Worm (Caenorhabditis elegans) whole organism, mixed stage, embryonic: ENCODE measurements around the gene C03A3.9.

Experiments used
- M03D4.4 ChIP-seq: sonication (generic microtip); optimal IDR thresholded peaks from 2 replicates; lab custom pipeline; 2017; ENCODE audit warnings: mild to moderate bottlenecking, missing genetic modification characterization, missing compliant biosample characterization
- bed-3 ChIP-seq: fragments of 200-800 bp; sonication (Bioruptor generic); optimal IDR thresholded peaks from 3 replicates; lab custom pipeline; 2018; ENCODE audit warnings: mild to moderate bottlenecking, missing genetic modification characterization, moderate library complexity, missing compliant biosample characterization
- blmp-1 ChIP-seq: fragments of 150-350 bp; optimal IDR thresholded peaks from 2 replicates; lab custom pipeline; 2014; ENCODE audit warnings: missing biosample characterization, missing genetic modification characterization
- ceh-39 ChIP-seq: fragments of 150-350 bp; optimal IDR thresholded peaks from 2 replicates; lab custom pipeline; 2014; ENCODE audit warnings: missing biosample characterization, missing genetic modification characterization
- ceh-43 ChIP-seq: fragments of 200-800 bp; sonication (Bioruptor generic); optimal IDR thresholded peaks from 2 replicates; lab custom pipeline; 2018; ENCODE audit warnings: mild to moderate bottlenecking, missing genetic modification characterization, moderate library complexity, missing compliant biosample characterization
- ces-1 ChIP-seq: fragments of 150-350 bp; optimal IDR thresholded peaks from 2 replicates; lab custom pipeline; 2014; ENCODE audit warnings: missing biosample characterization, missing genetic modification reagents, missing genetic modification characterization
- cnd-1 ChIP-seq: fragments of 200-800 bp; sonication (Bioruptor generic); optimal IDR thresholded peaks from 2 replicates; lab custom pipeline; 2018; ENCODE audit warnings: mild to moderate bottlenecking, missing genetic modification characterization, missing compliant biosample characterization
- drap-1 ChIP-seq: fragments of 200-800 bp; sonication (Bioruptor generic); optimal IDR thresholded peaks from 3 replicates; lab custom pipeline; 2018; ENCODE audit warnings: mild to moderate bottlenecking, missing genetic modification characterization, missing compliant biosample characterization
- elt-1 ChIP-seq: sonication (generic microtip); optimal IDR thresholded peaks from 2 replicates; lab custom pipeline; 2017; ENCODE audit warnings: missing genetic modification characterization, mild to moderate bottlenecking, missing compliant biosample characterization, antibody characterized with exemption, moderate library complexity, borderline replicate concordance; ENCODE audit not compliant: insufficient read depth
- elt-3 ChIP-seq: fragments of 150-350 bp; optimal IDR thresholded peaks from 2 replicates; lab custom pipeline; 2014; ENCODE audit warnings: missing biosample characterization, missing genetic modification characterization
- flh-1 ChIP-seq: fragments of 200-800 bp; sonication (Bioruptor generic); optimal IDR thresholded peaks from 2 replicates; lab custom pipeline; 2018; ENCODE audit warnings: mild to moderate bottlenecking, missing genetic modification characterization, moderate library complexity, missing compliant biosample characterization
- hlh-1 ChIP-seq: fragments of 150-350 bp; optimal IDR thresholded peaks from 2 replicates; lab custom pipeline; 2014; ENCODE audit warnings: missing biosample characterization, missing genetic modification reagents, missing genetic modification characterization
- lin-32 ChIP-seq: fragments of 200-800 bp; sonication (Bioruptor generic); optimal IDR thresholded peaks from 2 replicates; lab custom pipeline; 2018; ENCODE audit warnings: mild to moderate bottlenecking, missing genetic modification characterization, missing compliant biosample characterization
- lsy-2 ChIP-seq: fragments of 150-350 bp; optimal IDR thresholded peaks from 2 replicates; lab custom pipeline; 2014; ENCODE audit warnings: missing biosample characterization, missing genetic modification characterization
- mab-5 ChIP-seq: fragments of 150-350 bp; optimal IDR thresholded peaks from 2 replicates; lab custom pipeline; 2014; ENCODE audit warnings: missing biosample characterization, missing genetic modification characterization
- mep-1 ChIP-seq: fragments of 150-350 bp; optimal IDR thresholded peaks from 2 replicates; lab custom pipeline; 2017; ENCODE audit warnings: missing biosample characterization, missing genetic modification reagents, missing genetic modification characterization, inconsistent platforms
- mls-2 ChIP-seq: sonication (generic microtip); optimal IDR thresholded peaks from 2 replicates; lab custom pipeline; 2016; ENCODE audit warnings: mild to moderate bottlenecking, missing genetic modification characterization, moderate library complexity, missing compliant biosample characterization
- nhr-12 ChIP-seq: fragments of 150-350 bp; optimal IDR thresholded peaks from 2 replicates; lab custom pipeline; 2014; ENCODE audit warnings: missing biosample characterization, missing genetic modification characterization
- nhr-2 ChIP-seq: fragments of 150-350 bp; optimal IDR thresholded peaks from 2 replicates; lab custom pipeline; 2014; ENCODE audit warnings: missing biosample characterization, missing genetic modification characterization
- nhr-28 ChIP-seq: fragments of 150-350 bp; optimal IDR thresholded peaks from 2 replicates; lab custom pipeline; 2014; ENCODE audit warnings: missing biosample characterization, missing genetic modification characterization
- nhr-76 ChIP-seq: sonication (generic microtip); optimal IDR thresholded peaks from 2 replicates; lab custom pipeline; 2017; ENCODE audit warnings: missing biosample characterization, missing genetic modification characterization
- pha-4 ChIP-seq: fragments of 150-350 bp; optimal IDR thresholded peaks from 2 replicates; lab custom pipeline; 2018; ENCODE audit warnings: missing biosample characterization, missing genetic modification reagents, missing genetic modification characterization
- sem-2 ChIP-seq: fragments of 200-800 bp; sonication (Bioruptor generic); optimal IDR thresholded peaks from 2 replicates; lab custom pipeline; 2018; ENCODE audit warnings: mild to moderate bottlenecking, missing genetic modification characterization, missing compliant biosample characterization
- snpc-4 ChIP-seq: fragments of 150-350 bp; optimal IDR thresholded peaks from 2 replicates; lab custom pipeline; 2014; ENCODE audit warnings: missing biosample characterization, missing genetic modification characterization
- sptf-1 ChIP-seq: sonication (generic microtip); optimal IDR thresholded peaks from 2 replicates; lab custom pipeline; 2017; ENCODE audit warnings: mild to moderate bottlenecking, missing genetic modification characterization, moderate library complexity, missing compliant biosample characterization
- tbx-8 ChIP-seq: fragments of 200-800 bp; sonication (Bioruptor generic); optimal IDR thresholded peaks from 2 replicates; lab custom pipeline; 2018; ENCODE audit warnings: mild to moderate bottlenecking, missing genetic modification characterization, moderate library complexity, missing compliant biosample characterization
- unc-120 ChIP-seq: sonication (generic microtip); optimal IDR thresholded peaks from 2 replicates; lab custom pipeline; 2017; ENCODE audit warnings: missing genetic modification characterization, missing compliant biosample characterization; ENCODE audit not compliant: poor library complexity, severe bottlenecking
- unc-39 ChIP-seq: fragments of 150-350 bp; optimal IDR thresholded peaks from 2 replicates; lab custom pipeline; 2014; ENCODE audit warnings: missing biosample characterization, missing genetic modification characterization
- unc-62 ChIP-seq: fragments of 150-350 bp; optimal IDR thresholded peaks from 2 replicates; lab custom pipeline; 2014; ENCODE audit warnings: missing biosample characterization, missing genetic modification reagents, missing genetic modification characterization
- zip-8 ChIP-seq: fragments of 150-350 bp; optimal IDR thresholded peaks from 2 replicates; lab custom pipeline; 2014; ENCODE audit warnings: missing biosample characterization, missing genetic modification characterization
- ztf-11 ChIP-seq: fragments of 150-350 bp; optimal IDR thresholded peaks from 2 replicates; lab custom pipeline; 2014; ENCODE audit warnings: missing biosample characterization, missing genetic modification characterization

C03A3.9 gene

DNA sequence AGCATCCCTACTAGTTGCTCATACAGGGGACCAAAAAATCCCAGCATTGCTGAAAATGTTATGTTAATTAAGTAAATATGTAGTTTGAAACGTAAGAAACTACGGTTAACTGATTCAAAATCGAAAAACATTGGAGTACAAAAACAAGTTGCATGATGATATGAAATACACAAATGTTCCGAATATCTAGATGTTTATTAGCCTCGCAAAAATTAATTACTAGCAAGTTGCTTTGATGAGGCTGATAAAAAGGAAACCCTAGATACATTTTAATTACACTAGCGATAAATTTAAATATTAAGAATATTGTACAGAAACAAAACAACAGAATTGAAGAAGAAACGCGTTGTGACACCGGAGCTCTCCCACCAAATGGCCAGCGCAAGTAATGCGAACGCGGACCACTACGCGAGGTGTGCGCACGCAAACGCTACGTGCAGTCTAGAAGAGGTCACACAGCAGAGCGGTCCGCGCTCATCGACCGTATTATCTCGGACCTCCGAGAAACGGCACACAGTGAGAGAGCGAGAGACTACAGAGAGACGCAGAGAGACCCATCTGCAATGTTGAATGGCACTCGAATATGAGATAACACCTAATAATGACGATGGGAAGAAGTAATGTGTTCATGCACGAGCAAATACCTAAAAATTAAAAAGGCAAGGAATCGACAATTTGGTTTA lies 30.0 kb downstream of the C03A3.9 start, which contains the start of gene inx-2:
TSS of gene inx-2 (minus strand) at position 51 of the 683 bp plus-strand sequence.
- TF ChIP-seq nhr-2 (peak; percentile 78), ztf-11 (tag; lab: Kevin White, UChicago) (peak; percentile 10), ceh-39 (tag; lab: Kevin White, UChicago) (peak; percentile 48), snpc-4 (tag; lab: Kevin White, UChicago) (no peak), M03D4.4 (no peak), mep-1 (tag; lab: Kevin White, UChicago) (peak; percentile 12), mls-2 (tag; lab: Kevin White, UChicago) (peak; percentile 39), cnd-1 (tag; lab: Kevin White, UChicago) (peak; percentile 26)

DNA sequence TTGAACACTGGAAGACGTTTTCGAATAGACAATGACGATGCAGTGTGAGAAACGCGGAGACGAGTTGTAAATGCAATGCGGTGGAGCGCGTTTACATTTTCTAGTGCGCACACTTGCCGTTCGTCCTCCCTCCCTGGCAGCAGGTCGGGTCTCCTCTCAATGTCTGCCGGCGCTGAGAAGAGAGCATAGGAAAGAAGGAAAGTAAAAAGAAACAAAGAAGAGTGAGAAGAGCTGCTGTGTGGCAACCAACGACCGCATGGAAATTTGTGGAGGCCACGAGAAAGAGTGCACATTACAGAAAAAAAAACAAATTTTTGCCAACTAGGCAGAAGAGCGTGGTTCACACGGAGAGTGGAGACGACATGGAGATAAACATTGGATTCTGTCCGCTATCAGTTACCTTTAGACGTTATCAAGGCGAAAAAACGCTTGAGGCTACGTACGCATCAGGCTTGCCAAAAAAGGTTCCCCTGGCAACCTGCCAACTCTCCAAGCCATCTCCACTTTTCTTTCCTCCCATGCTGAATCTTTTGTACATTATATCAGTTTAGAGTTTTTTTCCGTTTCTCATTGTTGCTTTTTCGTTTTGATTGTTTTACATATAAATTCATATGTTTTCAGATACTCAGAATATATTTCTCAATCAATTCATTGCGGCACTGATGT lies 33.0 kb downstream of the C03A3.9 start, which contains the start of the genes snrp-40.1 and F08G12.3:
TSS of gene snrp-40.1 (minus strand) at position 143 of the 666 bp plus-strand sequence.
TSS of gene F08G12.3 (plus strand) at position 616 of the 666 bp plus-strand sequence.
- TF ChIP-seq lsy-2 (peak; percentile 48), cnd-1 (tag; lab: Kevin White, UChicago) (peak; percentile 29), unc-120 (tag; lab: Kevin White, UChicago) (peak; percentile 15), M03D4.4 (peak; percentile 72), ztf-11 (tag; lab: Kevin White, UChicago) (peak; percentile 49), elt-1 (tag; lab: Kevin White, UChicago) (no peak), drap-1 (GFP tag; lab: Kevin White, UChicago) (peak; percentile 56), nhr-28 (tag; lab: Kevin White, UChicago) (no peak), hlh-1 (peak; percentile 73), ces-1 (peak; percentile 46), sptf-1 (tag; lab: Kevin White, UChicago) (peak; percentile 66), unc-62 (GFP tag; lab: Kevin White, UChicago) (peak; percentile 13), elt-3 (no peak), bed-3 (GFP tag; lab: Kevin White, UChicago) (no peak), mep-1 (tag; lab: Kevin White, UChicago) (peak; percentile 35), unc-39 (tag; lab: Kevin White, UChicago) (peak; percentile 15), pha-4 (tag; lab: Kevin White, UChicago) (peak; percentile 52), mls-2 (tag; lab: Kevin White, UChicago) (peak; percentile 48)

DNA sequence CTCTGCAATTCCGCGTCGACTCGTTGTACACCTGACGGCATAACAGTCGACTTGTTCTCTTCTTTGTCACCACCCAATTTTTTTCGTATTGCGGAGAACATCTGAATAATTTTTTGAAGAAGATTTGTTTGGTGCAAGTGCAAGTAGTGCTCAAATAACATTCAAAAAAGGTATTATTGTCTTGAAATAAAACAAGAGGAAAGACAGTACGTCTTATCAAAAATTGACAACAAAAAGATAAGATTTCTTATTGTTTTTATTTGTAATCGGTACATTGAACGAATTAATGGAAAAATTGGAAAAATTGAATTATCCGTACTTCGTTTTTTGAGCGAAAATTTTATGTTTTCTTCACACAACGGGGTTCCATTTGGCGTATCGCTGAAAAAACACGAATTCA lies 39.0 kb downstream of the C03A3.9 start, which contains the start of gene F08G12.1:
TSS of gene F08G12.1 (minus strand) at position 101 of the 400 bp plus-strand sequence.
- TF ChIP-seq elt-1 (tag; lab: Kevin White, UChicago) (no peak), snpc-4 (tag; lab: Kevin White, UChicago) (no peak), unc-62 (GFP tag; lab: Kevin White, UChicago) (no peak), mep-1 (tag; lab: Kevin White, UChicago) (no peak), elt-3 (no peak)

DNA sequence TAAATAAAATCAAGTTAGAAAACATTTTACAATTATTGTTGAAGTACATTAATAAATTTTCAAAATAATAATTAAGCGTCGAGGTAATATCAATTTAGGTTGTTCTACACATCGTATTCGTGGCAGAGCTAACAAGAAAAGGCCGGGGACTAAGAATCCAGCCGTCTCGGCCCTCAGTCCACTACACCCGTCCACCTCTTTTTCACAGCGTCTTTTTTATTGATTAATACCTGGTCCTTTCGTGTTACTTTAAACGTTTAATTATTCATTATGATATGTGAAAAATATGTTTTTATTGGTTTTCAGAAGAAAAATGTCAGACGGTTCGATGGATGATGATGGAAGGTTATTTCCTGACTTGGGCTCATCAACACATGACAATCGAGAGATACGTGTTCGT lies 40.2 kb downstream of the C03A3.9 start, which contains the start of gene vhl-1:
TSS of gene vhl-1 (plus strand) at position 301 of the 400 bp plus-strand sequence.
- no peak for TF ChIP-seq sem-2 (GFP tag; lab: Kevin White, UChicago)
- no peak for TF ChIP-seq lin-32 (GFP tag; lab: Kevin White, UChicago)
- no peak for TF ChIP-seq sptf-1 (tag; lab: Kevin White, UChicago)
- TF ChIP-seq flh-1: no peak
- no peak for TF ChIP-seq ztf-11 (tag; lab: Kevin White, UChicago)
- no peak for TF ChIP-seq nhr-12 (tag; lab: Kevin White, UChicago)
- no peak for TF ChIP-seq nhr-2
- no peak for TF ChIP-seq elt-3
- no peak for TF ChIP-seq pha-4 (tag; lab: Kevin White, UChicago)
- TF ChIP-seq ceh-43 (GFP tag; lab: Kevin White, UChicago): no peak

DNA sequence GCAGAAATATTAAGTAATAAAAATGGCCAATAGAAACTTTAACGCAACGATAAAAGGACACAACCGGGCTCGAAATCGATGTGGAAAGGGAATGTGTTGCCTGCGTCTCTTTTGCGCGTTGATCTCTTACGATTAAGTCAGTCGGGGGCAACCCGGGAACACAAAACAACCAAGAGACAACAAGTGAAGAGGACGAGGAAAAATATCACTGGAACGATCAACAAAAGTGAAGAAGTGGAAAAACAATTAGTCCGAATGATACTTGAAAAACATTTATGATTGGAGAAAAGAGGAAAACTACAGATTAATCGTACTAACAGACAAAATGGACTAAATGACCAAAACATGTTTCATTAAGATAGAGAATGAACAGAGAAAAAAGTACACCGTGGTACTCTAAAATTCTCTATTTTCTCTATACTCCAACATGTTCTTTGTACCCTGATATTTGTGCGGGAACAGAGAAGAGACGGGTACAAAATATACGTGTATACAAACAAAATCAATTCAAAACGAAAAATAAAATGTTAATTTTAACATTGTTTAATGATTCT lies 43.6 kb downstream of the C03A3.9 start, which contains the start of gene F08G12.5:
TSS of gene F08G12.5 (minus strand) at position 1 of the 554 bp plus-strand sequence.
- no peak for TF ChIP-seq sptf-1 (tag; lab: Kevin White, UChicago)
- TF ChIP-seq ces-1: no peak
- no peak for TF ChIP-seq unc-39 (tag; lab: Kevin White, UChicago)
- TF ChIP-seq elt-1 (tag; lab: Kevin White, UChicago): no peak
- TF ChIP-seq zip-8 (tag; lab: Kevin White, UChicago): no peak
- TF ChIP-seq nhr-76 (tag; lab: Kevin White, UChicago): no peak
- no peak for TF ChIP-seq blmp-1 (tag; lab: Kevin White, UChicago)
- TF ChIP-seq mab-5: no peak
- TF ChIP-seq unc-120 (tag; lab: Kevin White, UChicago): no peak
- no peak for TF ChIP-seq mls-2 (tag; lab: Kevin White, UChicago)
- no peak for TF ChIP-seq ztf-11 (tag; lab: Kevin White, UChicago)
- no peak for TF ChIP-seq lsy-2
- TF ChIP-seq nhr-12 (tag; lab: Kevin White, UChicago): no peak
- TF ChIP-seq lin-32 (GFP tag; lab: Kevin White, UChicago): no peak
- TF ChIP-seq ceh-43 (GFP tag; lab: Kevin White, UChicago): no peak
- no peak for TF ChIP-seq ceh-39 (tag; lab: Kevin White, UChicago)
- no peak for TF ChIP-seq drap-1 (GFP tag; lab: Kevin White, UChicago)
- no peak for TF ChIP-seq tbx-8 (GFP tag; lab: Kevin White, UChicago)
- no peak for TF ChIP-seq mep-1 (tag; lab: Kevin White, UChicago)
- TF ChIP-seq hlh-1: no peak
